Worm (Caenorhabditis elegans): ENCODE measurements around the gene T27A8.3.

The T27A8.3 gene

ce11 chrX:16099251-16099650 lies 36.8 kb downstream of the T27A8.3 start:
- 0 out of 2 replicates have a peak, but pooled peaks have one; percentile 45 for TF ChIP-seq ztf-28 (GFP tag; IDR thresholded peaks at IDR 0.05)
- TF ChIP-seq nhr-27 (tag; optimal IDR thresholded peaks at IDR 0.05): no peak
- TF ChIP-seq pbrm-1 (GFP tag; IDR thresholded peaks at IDR 0.05): no peak
- TF ChIP-seq pha-4 (tag; optimal IDR thresholded peaks at IDR 0.05): no peak
- no peak for TF ChIP-seq K11D2.4 (GFP tag; IDR thresholded peaks at IDR 0.05)
- TF ChIP-seq Y56A3A.18 (GFP tag; IDR thresholded peaks at IDR 0.05): no peak
- no peak for TF ChIP-seq snpc-1.3 (tag; optimal IDR thresholded peaks at IDR 0.05; ENCODE audit: insufficient read depth)
- no peak for TF ChIP-seq B0336.3 (GFP tag; IDR thresholded peaks at IDR 0.05)
- 0 out of 2 replicates have a peak, but pooled peaks have one; percentile 30 for TF ChIP-seq zfh-2 (GFP tag; conservative IDR thresholded peaks at IDR 0.05)
- no peak for TF ChIP-seq snpc-4 (GFP tag; optimal IDR thresholded peaks at IDR 0.05)
- TF ChIP-seq snpc-4 (tag; optimal IDR thresholded peaks at IDR 0.05): peak in 3 of 4 experiments; percentile 47 to 84 (median 65)
- no peak for TF ChIP-seq aptf-2 (GFP tag; conservative IDR thresholded peaks at IDR 0.05)

- TF ChIP-seq F22D6.2 (tag; optimal IDR thresholded peaks at IDR 0.05) (no peak), bed-1 (GFP tag; IDR thresholded peaks at IDR 0.05) (no peak), cebp-2 (GFP tag; IDR thresholded peaks at IDR 0.05) (no peak), T26A5.8 (tag; optimal IDR thresholded peaks at IDR 0.05) (no peak), hmg-1.2 (GFP tag; IDR thresholded peaks at IDR 0.05) (no peak), gei-17 (GFP tag; optimal IDR thresholded peaks at IDR 0.05) (no peak), F39B2.1 (GFP tag; IDR thresholded peaks at IDR 0.05) (no peak)
Measured at ce11 chrX:16103396-16103795, 40.9 kb downstream of the T27A8.3 start, which contains the start of gene ZK1073.2. ZK1073.2 (plus strand) TSS chrX:16103696.

- TF ChIP-seq K12H6.12 (tag; optimal IDR thresholded peaks at IDR 0.05) (no peak), mes-4 (tag; optimal IDR thresholded peaks at IDR 0.05) (no peak), zfh-2 (GFP tag; conservative IDR thresholded peaks at IDR 0.05) (no peak), tlf-1 (GFP tag; optimal IDR thresholded peaks at IDR 0.05) (no peak), ceh-58 (GFP tag; IDR thresholded peaks at IDR 0.05) (no peak), dpff-1 (tag; optimal IDR thresholded peaks at IDR 0.05) (no peak), lag-1 (GFP tag; IDR thresholded peaks at IDR 0.05) (no peak), F37B4.10 (GFP tag; IDR thresholded peaks at IDR 0.05) (no peak), lir-1 (GFP tag; conservative IDR thresholded peaks at IDR 0.05) (no peak), F55B11.4 (tag; optimal IDR thresholded peaks at IDR 0.05; ENCODE audit: borderline replicate concordance, insufficient read depth) (no peak), efl-1 (GFP tag; optimal IDR thresholded peaks at IDR 0.05) (no peak), hlh-26 (GFP tag; conservative IDR thresholded peaks at IDR 0.05) (no peak), K11D2.4 (GFP tag; IDR thresholded peaks at IDR 0.05) (no peak), lin-35 (GFP tag; optimal IDR thresholded peaks at IDR 0.05) (no peak), ceh-91 (GFP tag; IDR thresholded peaks at IDR 0.05) (no peak), ztf-22 (GFP tag; optimal IDR thresholded peaks at IDR 0.05) (no peak), Y53F4B.3 (GFP tag; IDR thresholded peaks at IDR 0.05) (no peak), lin-40 (tag; optimal IDR thresholded peaks at IDR 0.05) (no peak), cebp-2 (GFP tag; IDR thresholded peaks at IDR 0.05) (no peak), lin-54 (GFP tag; optimal IDR thresholded peaks at IDR 0.05) (no peak)
Measured at ce11 chrX:16105863-16106262, 43.4 kb downstream of the T27A8.3 start.
